Fruit fly (Drosophila melanogaster): ENCODE measurements around the gene CG5676.

DNA sequence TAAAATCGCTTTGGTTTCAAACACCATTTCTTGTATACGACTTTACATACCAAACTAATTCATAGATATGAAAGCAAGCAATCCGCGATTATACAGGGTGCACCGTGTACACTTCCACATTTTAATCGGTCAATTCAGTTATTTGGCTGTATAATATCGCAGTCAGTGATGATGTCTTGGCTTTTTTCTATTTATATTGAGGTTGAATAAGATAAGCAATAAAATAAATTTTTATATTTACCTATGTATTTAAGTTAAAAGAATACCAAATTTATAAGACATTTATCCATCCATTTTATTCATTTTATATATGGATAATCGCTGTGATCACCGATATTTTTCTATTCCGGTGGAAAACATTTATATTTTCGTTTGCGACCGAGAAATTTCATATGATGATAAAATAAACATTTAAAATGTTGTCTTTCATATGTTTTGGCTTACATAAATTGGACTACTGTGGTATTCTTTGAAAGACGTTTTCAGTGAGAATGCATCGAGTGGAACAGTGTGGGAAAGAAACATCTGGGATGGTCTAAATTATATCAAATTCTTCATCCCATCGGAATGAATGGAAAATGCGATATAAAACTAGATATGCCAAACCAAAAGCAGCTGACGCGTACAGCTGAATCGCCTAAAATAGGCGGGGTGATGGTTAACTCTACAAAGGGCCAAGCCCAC lies 28.8 kb downstream of the CG5676 start, which contains the start of gene CG5708:
- TF ChIP-seq psq (GFP tag; optimal IDR thresholded peaks at IDR 0.05) = no peak
- no peak for TF ChIP-seq GATAd (GFP tag; optimal IDR thresholded peaks at IDR 0.05)
- no peak for TF ChIP-seq fru (GFP tag; optimal IDR thresholded peaks at IDR 0.05)
- no peak for TF ChIP-seq Hr78 (GFP tag; optimal IDR thresholded peaks at IDR 0.05)
- no peak for TF ChIP-seq Jra (GFP tag; optimal IDR thresholded peaks at IDR 0.05)
- no peak for TF ChIP-seq HLH106 (tag; optimal IDR thresholded peaks at IDR 0.05)

All from whole organism, wandering third instar larva.